Worm (Caenorhabditis elegans): ENCODE data around the gene sre-28.

DNA sequence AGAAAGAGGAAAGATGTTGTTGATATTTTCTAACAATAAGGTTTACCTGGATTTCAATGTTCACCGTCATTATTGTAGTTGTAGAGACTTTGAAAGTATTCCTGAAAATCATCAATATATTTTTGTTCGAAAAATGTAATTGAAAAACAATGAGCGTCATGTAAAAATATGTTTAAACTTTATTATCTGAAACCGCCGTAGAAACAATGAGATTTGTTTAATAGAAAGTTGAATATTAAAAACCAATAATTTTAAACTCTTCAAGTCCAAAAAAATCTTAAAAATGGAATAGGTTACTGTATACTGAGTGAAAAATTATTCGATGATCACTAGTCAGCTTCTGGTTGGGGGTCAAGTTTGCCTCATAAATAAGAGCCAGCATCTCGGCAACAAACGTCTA lies 14.0 kb downstream of the sre-28 start, which contains the start of gene anmt-3:
- TF ChIP-seq C38D4.7 (GFP tag; optimal IDR thresholded peaks at IDR 0.05) (no peak), K02D7.2 (tag; optimal IDR thresholded peaks at IDR 0.05) (no peak), pha-2 (tag; optimal IDR thresholded peaks at IDR 0.05) (no peak), pros-1 (tag; optimal IDR thresholded peaks at IDR 0.05) (no peak), unc-55 (GFP tag; optimal IDR thresholded peaks at IDR 0.05) (no peak), fkh-10 (GFP tag; optimal IDR thresholded peaks at IDR 0.05) (no peak)
